Fruit fly (Drosophila melanogaster) S2 (cell line): ENCODE results near the gene hng3.

Experiments
- CG8478 ChIP-seq: fragments of >200 bp; optimal IDR thresholded peaks from 2 replicates; lab custom pipeline; 2018
- CTCF ChIP-seq, 2 experiments: fragments of >200 bp; optimal IDR thresholded peaks; 2 replicates each; lab custom pipeline; 2018

dm6 chr3L:741687-742086, 13.6 kb downstream of the hng3 start:
- TF ChIP-seq CG8478 (lab: Kevin White, UChicago) (no peak), CTCF (optimal IDR thresholded peaks at IDR 0.05; lab: Kevin White, UChicago) (no peak)
